Fruit fly (Drosophila melanogaster): ENCODE data around the gene CG34323.

DNA sequence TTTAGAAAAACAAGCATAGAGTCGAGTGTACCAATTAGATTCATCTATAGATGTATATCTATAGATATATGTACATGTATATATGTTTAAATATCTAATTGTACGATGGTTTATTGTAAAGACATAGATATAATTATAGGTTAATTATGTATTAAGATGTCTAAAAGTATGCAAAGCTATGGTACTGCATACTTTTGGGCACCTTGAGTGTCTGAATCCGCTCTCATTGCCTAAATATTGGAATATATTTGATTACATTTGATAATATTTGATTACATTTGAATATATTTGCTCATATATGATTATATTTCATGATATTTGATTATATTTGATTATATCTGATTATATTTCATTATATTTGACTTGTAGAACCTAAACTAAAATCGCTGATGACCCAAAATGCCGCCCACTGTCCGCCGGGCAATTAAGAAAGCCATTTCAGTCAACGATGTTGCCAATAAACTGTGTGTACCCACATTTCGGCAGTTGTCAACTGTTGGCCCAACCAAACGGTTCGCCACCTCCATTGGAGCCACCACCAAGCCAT, 38.0 kb upstream of the CG34323 start, which contains the start of gene Cyp318a1:
- no peak for TF ChIP-seq woc (GFP tag; optimal IDR thresholded peaks at IDR 0.05)
- no peak for TF ChIP-seq Hr78 (GFP tag; optimal IDR thresholded peaks at IDR 0.05)
- TF ChIP-seq sv (GFP tag; optimal IDR thresholded peaks at IDR 0.05): no peak
- TF ChIP-seq Vsx2 (GFP tag; optimal IDR thresholded peaks at IDR 0.05; ENCODE audit: partially characterized antibody): no peak
- no peak for TF ChIP-seq h (GFP tag; optimal IDR thresholded peaks at IDR 0.05)
- TF ChIP-seq pan (optimal IDR thresholded peaks at IDR 0.05): no peak
- no peak for TF ChIP-seq sage (GFP tag; optimal IDR thresholded peaks at IDR 0.05)
- TF ChIP-seq Rel (GFP tag; optimal IDR thresholded peaks at IDR 0.05): no peak
- no peak for TF ChIP-seq Rel (tag; optimal IDR thresholded peaks at IDR 0.05)
- no peak for TF ChIP-seq OdsH (GFP tag; optimal IDR thresholded peaks at IDR 0.05)

All from whole organism, wandering third instar larva.